Fruit fly (Drosophila melanogaster): ENCODE measurements around the gene CG5011.

DNA sequence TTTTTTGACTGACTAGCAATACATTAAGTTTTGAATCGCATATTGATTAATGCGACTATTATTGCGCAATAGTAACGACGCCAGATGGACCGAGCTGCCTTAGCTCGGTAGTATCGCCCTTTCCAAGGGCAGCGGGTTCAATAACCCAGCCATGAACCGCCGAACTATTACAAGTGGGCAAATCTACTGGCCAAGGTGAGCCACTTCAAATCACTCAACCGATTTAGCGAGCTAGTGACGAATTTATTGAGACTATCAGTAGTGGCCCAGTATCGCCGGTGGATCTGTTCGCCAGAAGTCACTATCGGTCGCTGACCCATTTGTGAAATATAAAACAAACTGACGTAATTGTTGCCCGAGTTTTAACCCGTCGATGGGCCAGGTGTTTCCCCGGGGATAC is 18.0 kb downstream of the CG5011 start:
- TF ChIP-seq Sox14 (GFP tag; optimal IDR thresholded peaks at IDR 0.05) (no peak), CG7368 (GFP tag; optimal IDR thresholded peaks at IDR 0.05) (no peak), dsx (GFP tag; optimal IDR thresholded peaks at IDR 0.05; ENCODE audit: poor library complexity, severe bottlenecking) (no peak)

Measured in whole organism, prepupa.